Worm (Caenorhabditis elegans) whole organism, L3 larva: ENCODE results near the gene cua-1.

Experiments
- ama-1 ChIP-seq: fragments of 150-350 bp; optimal IDR thresholded peaks from 2 replicates; lab custom pipeline; 2018
- elt-1 ChIP-seq: fragments of 150-350 bp; optimal IDR thresholded peaks from 2 replicates; lab custom pipeline; 2014; ENCODE audit warnings: missing biosample characterization, missing genetic modification characterization
- elt-3 ChIP-seq, 3 experiments: fragments of 150-350 bp in 1 of 3; sonication (generic microtip) in 2 of 3; optimal IDR thresholded peaks; 2 replicates in 2 of 3; 4 replicates in 1 of 3; lab custom pipeline; 2014 to 2017; ENCODE audit warnings: missing biosample characterization in 3 of 3, missing genetic modification characterization in 3 of 3
- lsy-12 ChIP-seq: sonication (generic microtip); optimal IDR thresholded peaks from 2 replicates; lab custom pipeline; 2016; ENCODE audit warnings: mild to moderate bottlenecking, missing genetic modification characterization, missing compliant biosample characterization
- nhr-11 ChIP-seq: fragments of 150-350 bp; optimal IDR thresholded peaks from 2 replicates; lab custom pipeline; 2014; ENCODE audit warnings: missing biosample characterization, missing genetic modification characterization
- nhr-237 ChIP-seq: fragments of 150-350 bp; optimal IDR thresholded peaks from 2 replicates; lab custom pipeline; 2014; ENCODE audit warnings: missing biosample characterization, missing genetic modification characterization
- nhr-76 ChIP-seq: fragments of 150-350 bp; sonication (generic microtip); optimal IDR thresholded peaks from 5 replicates; lab custom pipeline; 2014; ENCODE audit warnings: missing biosample characterization, missing genetic modification characterization
- skn-1 ChIP-seq: fragments of 150-350 bp; optimal IDR thresholded peaks from 2 replicates; lab custom pipeline; 2014; ENCODE audit warnings: missing biosample characterization, missing genetic modification characterization
- tbx-2 ChIP-seq: sonication (generic microtip); optimal IDR thresholded peaks from 2 replicates; lab custom pipeline; 2016; ENCODE audit warnings: mild to moderate bottlenecking, missing genetic modification characterization, missing compliant biosample characterization
- unc-39 ChIP-seq: sonication (generic microtip); optimal IDR thresholded peaks from 4 replicates; lab custom pipeline; 2017; ENCODE audit warnings: missing biosample characterization, missing genetic modification characterization
- ztf-11 ChIP-seq: fragments of 150-350 bp; optimal IDR thresholded peaks from 2 replicates; lab custom pipeline; 2014; ENCODE audit warnings: missing biosample characterization, missing genetic modification characterization

- TF ChIP-seq skn-1 (tag; lab: Kevin White, UChicago) (no peak), lsy-12 (tag; lab: Kevin White, UChicago) (no peak), nhr-237 (tag; lab: Kevin White, UChicago) (no peak), unc-39 (tag; lab: Kevin White, UChicago) (no peak), ztf-11 (tag; lab: Kevin White, UChicago) (no peak), elt-3 (tag; optimal IDR thresholded peaks at IDR 0.05; lab: Kevin White, UChicago) (no peak), elt-1 (no peak), tbx-2 (tag; lab: Kevin White, UChicago) (no peak), nhr-11 (tag; lab: Kevin White, UChicago) (no peak), ama-1 (lab: Kevin White, UChicago) (no peak), nhr-76 (tag; lab: Kevin White, UChicago) (no peak)
Measured at ce11 chrIII:13430162-13430561, 24.9 kb downstream of the cua-1 start, which contains the start of gene trf-1.
